Fruit fly (Drosophila melanogaster) whole organism, wandering third instar larva: ENCODE results near the gene CG11836.
A peak's percentile ranks its signal among the peaks of the same experiment; 100 is the strongest.

Experiments
- CG9705 ChIP-seq: fragments of 200-800 bp; sonication (Bioruptor generic); optimal IDR thresholded peaks from 2 replicates; lab custom pipeline; 2018; ENCODE audit warnings: missing biosample characterization, mild to moderate bottlenecking, missing genetic modification characterization
- Dfd ChIP-seq: fragments of >200 bp; optimal IDR thresholded peaks from 2 replicates; lab custom pipeline; 2017; ENCODE audit warnings: missing biosample characterization, missing genetic modification characterization
- Dif ChIP-seq: fragments of 200-275, 200-300 bp; sonication (Bioruptor generic); optimal IDR thresholded peaks from 2 replicates; lab custom pipeline; 2018; ENCODE audit warnings: missing biosample characterization, missing genetic modification characterization; ENCODE audit not compliant: partially characterized antibody
- HLH106 ChIP-seq: fragments of 200-800 bp; optimal IDR thresholded peaks from 3 replicates; lab custom pipeline; 2019; ENCODE audit warnings: missing biosample characterization, mild to moderate bottlenecking, missing genetic modification characterization, moderate library complexity
- Hnf4 ChIP-seq: fragments of 200-800 bp; sonication (Bioruptor generic); optimal IDR thresholded peaks from 2 replicates; lab custom pipeline; 2016; ENCODE audit warnings: missing biosample characterization, mild to moderate bottlenecking, missing genetic modification characterization
- Hr78 ChIP-seq: fragments of >200 bp; optimal IDR thresholded peaks from 2 replicates; lab custom pipeline; 2017; ENCODE audit warnings: missing biosample characterization, missing genetic modification characterization
- Hr83 ChIP-seq: fragments of 200-300 bp; sonication (Bioruptor generic); optimal IDR thresholded peaks from 2 replicates; lab custom pipeline; 2016; ENCODE audit warnings: missing biosample characterization, mild to moderate bottlenecking, missing genetic modification characterization, moderate library complexity; ENCODE audit not compliant: poor library complexity, severe bottlenecking
- Jra ChIP-seq: sonication (Bioruptor generic); optimal IDR thresholded peaks from 2 replicates; lab custom pipeline; 2016; ENCODE audit warnings: missing biosample characterization, missing genetic modification characterization
- Mio ChIP-seq: sonication (Bioruptor generic); optimal IDR thresholded peaks from 2 replicates; lab custom pipeline; 2016; ENCODE audit warnings: missing biosample characterization, missing genetic modification characterization
- Myc ChIP-seq: fragments of >200 bp; optimal IDR thresholded peaks from 2 replicates; lab custom pipeline; 2017
- N ChIP-seq: fragments of >200 bp; optimal IDR thresholded peaks from 2 replicates; lab custom pipeline; 2018; ENCODE audit warnings: missing biosample characterization, missing external identifiers, missing genetic modification characterization
- OdsH ChIP-seq: fragments of 200-800 bp; sonication (Bioruptor generic); optimal IDR thresholded peaks from 2 replicates; lab custom pipeline; 2016; ENCODE audit warnings: missing biosample characterization, mild to moderate bottlenecking, missing genetic modification characterization
- Rel ChIP-seq, 2 experiments: fragments of 200-800 bp; sonication (Bioruptor generic) in 1 of 2; optimal IDR thresholded peaks; 2 replicates in 1 of 2; 3 replicates in 1 of 2; lab custom pipeline; 2016 to 2019; ENCODE audit warnings: mild to moderate bottlenecking in 2 of 2, missing biosample characterization in 2 of 2, missing genetic modification characterization in 2 of 2, moderate library complexity in 1 of 2
- Sp1 ChIP-seq: fragments of 200-800 bp; sonication (Bioruptor generic); optimal IDR thresholded peaks from 3 replicates; lab custom pipeline; 2019; ENCODE audit warnings: missing biosample characterization, mild to moderate bottlenecking, missing genetic modification characterization, moderate library complexity
- br ChIP-seq: fragments of 200-800 bp; sonication (Bioruptor generic); optimal IDR thresholded peaks from 2 replicates; lab custom pipeline; 2016; ENCODE audit warnings: missing biosample characterization, missing genetic modification characterization
- brk ChIP-seq: fragments of 200-800 bp; sonication (Bioruptor generic); optimal IDR thresholded peaks from 2 replicates; lab custom pipeline; 2016; ENCODE audit warnings: missing biosample characterization, mild to moderate bottlenecking, missing genetic modification characterization
- dl ChIP-seq, 2 experiments: fragments of 175-275, 200-275 bp in 1 of 2; fragments of 200-275 bp in 1 of 2; sonication (Bioruptor generic); optimal IDR thresholded peaks; lab custom pipeline; 2018; ENCODE audit warnings: mild to moderate bottlenecking in 2 of 2, missing biosample characterization in 2 of 2, missing genetic modification characterization in 2 of 2, moderate library complexity in 2 of 2; ENCODE audit not compliant: partially characterized antibody in 2 of 2, insufficient read depth in 1 of 2
- ey ChIP-seq: fragments of 200-800 bp; sonication (Bioruptor generic); optimal IDR thresholded peaks from 2 replicates; lab custom pipeline; 2016; ENCODE audit warnings: missing biosample characterization, missing genetic modification characterization
- foxo ChIP-seq, 2 experiments: fragments of 200-800 bp; sonication (Bioruptor generic); optimal IDR thresholded peaks; 2 replicates in 1 of 2; 3 replicates in 1 of 2; lab custom pipeline; 2016 to 2017; ENCODE audit warnings: missing biosample characterization in 2 of 2, missing genetic modification characterization in 2 of 2
- h ChIP-seq: fragments of 200-800 bp; sonication (Bioruptor generic); optimal IDR thresholded peaks from 3 replicates; lab custom pipeline; 2016; ENCODE audit warnings: missing biosample characterization, mild to moderate bottlenecking, missing genetic modification characterization
- jim ChIP-seq: fragments of 175-275, 200-325 bp; sonication (Bioruptor generic); optimal IDR thresholded peaks from 2 replicates; lab custom pipeline; 2016; ENCODE audit warnings: missing biosample characterization, mild to moderate bottlenecking, missing genetic modification characterization
- pan ChIP-seq: fragments of >200 bp; optimal IDR thresholded peaks from 2 replicates; lab custom pipeline; 2017
- psq ChIP-seq: fragments of 200-800 bp; sonication (Bioruptor generic); optimal IDR thresholded peaks from 3 replicates; lab custom pipeline; 2017; ENCODE audit warnings: missing biosample characterization, mild to moderate bottlenecking, missing genetic modification characterization, moderate library complexity
- rgr ChIP-seq: fragments of 200-800 bp; sonication (Bioruptor generic); optimal IDR thresholded peaks from 3 replicates; lab custom pipeline; 2016; ENCODE audit warnings: missing biosample characterization, mild to moderate bottlenecking, missing genetic modification characterization
- sage ChIP-seq: fragments of 200-800 bp; sonication (Bioruptor generic); optimal IDR thresholded peaks from 2 replicates; lab custom pipeline; 2016; ENCODE audit warnings: missing biosample characterization, mild to moderate bottlenecking, missing genetic modification characterization
- sv ChIP-seq: fragments of 200-800 bp; sonication (Bioruptor generic); optimal IDR thresholded peaks from 3 replicates; lab custom pipeline; 2016; ENCODE audit warnings: missing biosample characterization, missing genetic modification characterization
- tai ChIP-seq: sonication (Bioruptor generic); optimal IDR thresholded peaks from 2 replicates; lab custom pipeline; 2016; ENCODE audit warnings: missing biosample characterization, missing genetic modification characterization
- usp ChIP-seq: fragments of >200 bp; optimal IDR thresholded peaks from 2 replicates; lab custom pipeline; 2017; ENCODE audit warnings: missing biosample characterization, missing genetic modification characterization
- woc ChIP-seq: sonication (Bioruptor generic); optimal IDR thresholded peaks from 2 replicates; lab custom pipeline; 2016; ENCODE audit warnings: missing biosample characterization, mild to moderate bottlenecking, missing genetic modification characterization

The CG11836 gene

DNA sequence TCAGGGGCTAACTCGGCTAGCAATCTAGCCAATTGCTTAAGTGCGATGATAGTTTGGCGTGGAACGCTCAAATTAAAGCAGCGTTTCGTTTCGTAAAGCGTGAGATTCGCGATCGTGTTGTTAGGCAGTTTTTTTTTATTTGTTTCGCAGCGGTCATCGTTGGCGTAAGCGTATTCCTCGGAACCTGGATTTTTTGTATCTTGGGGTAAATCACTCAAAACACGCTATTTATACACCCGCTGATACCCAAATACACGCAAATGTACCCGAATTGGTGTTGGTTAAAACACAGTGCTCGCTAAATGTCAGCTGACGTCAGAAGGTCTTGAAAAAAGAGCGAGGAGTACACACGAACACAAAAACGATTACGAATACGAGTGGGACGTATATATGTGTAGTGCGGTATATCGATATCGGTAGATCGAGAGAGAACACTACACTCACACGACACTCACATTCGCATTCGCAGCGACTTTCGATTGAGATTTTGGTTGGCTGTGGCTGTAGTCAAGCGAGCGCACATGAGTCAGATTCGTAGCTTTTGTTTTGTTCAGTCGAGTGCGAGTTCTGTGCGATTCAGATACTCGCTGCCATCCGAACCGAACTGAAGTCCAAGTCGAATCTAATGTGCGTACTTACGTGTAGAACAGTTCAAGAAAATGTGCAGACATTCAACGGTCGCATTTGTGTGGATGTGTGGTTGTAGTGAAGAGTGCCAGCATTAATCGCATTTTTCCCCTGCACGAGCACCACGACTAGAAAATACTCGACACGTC, 21.0 kb upstream of the CG11836 start (continued):
- TF ChIP-seq OdsH = peak; percentile 16
- peak; percentile 47 for TF ChIP-seq Hr83
- no peak for TF ChIP-seq Mio (GFP tag; lab: Kevin White, UChicago)
- no peak for TF ChIP-seq usp (GFP tag; lab: Kevin White, UChicago)
- peak; percentile 19 for TF ChIP-seq br
- TF ChIP-seq woc (GFP tag; lab: Kevin White, UChicago) = peak; percentile 52
- peak; percentile 55 for TF ChIP-seq Hnf4 (GFP tag; lab: Kevin White, UChicago)
- peak; percentile 82 for TF ChIP-seq N (GFP tag; lab: Kevin White, UChicago)
- TF ChIP-seq HLH106 (tag; lab: Kevin White, UChicago) = peak; percentile 39
- TF ChIP-seq CG9705 (GFP tag; lab: Kevin White, UChicago) = peak; percentile 30
- peak; percentile 40 for TF ChIP-seq ey (GFP tag; lab: Kevin White, UChicago)
- peak; percentile 63 to 78 for TF ChIP-seq dl (GFP tag; optimal IDR thresholded peaks at IDR 0.05; lab: Kevin White, UChicago; ENCODE audit: insufficient read depth in 1 of 2, partially characterized antibody in 2 of 2)
- TF ChIP-seq rgr (GFP tag; lab: Kevin White, UChicago) = peak; percentile 61
- TF ChIP-seq Rel (GFP tag; optimal IDR thresholded peaks at IDR 0.05; lab: Kevin White, UChicago) = peak; percentile 80
- peak; percentile 97 for TF ChIP-seq Rel (tag; optimal IDR thresholded peaks at IDR 0.05; lab: Kevin White, UChicago)
- TF ChIP-seq psq (GFP tag; lab: Kevin White, UChicago) = peak; percentile 41
- no peak for TF ChIP-seq Dfd (GFP tag; lab: Kevin White, UChicago)
- no peak for TF ChIP-seq Myc (lab: Kevin White, UChicago)

DNA sequence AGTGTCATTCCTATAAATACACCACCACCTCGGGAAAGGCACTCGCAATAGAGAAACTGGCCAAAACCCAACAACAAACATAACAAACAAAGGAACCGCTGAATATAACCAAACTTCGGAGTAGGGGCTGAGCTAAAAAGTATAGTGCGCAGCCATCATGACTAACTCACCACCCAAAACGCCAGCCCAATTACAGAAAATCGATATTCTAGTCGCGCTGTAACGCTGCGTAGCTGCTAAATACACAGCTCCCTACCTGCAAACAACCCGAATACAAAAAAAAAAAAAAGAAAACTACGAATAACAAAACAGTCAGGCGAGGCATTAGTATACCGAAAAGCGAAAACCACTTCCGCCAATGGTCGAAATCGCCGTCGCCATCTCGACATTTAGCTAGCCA, 20.3 kb upstream of the CG11836 start:
- TF ChIP-seq sv = no peak

DNA sequence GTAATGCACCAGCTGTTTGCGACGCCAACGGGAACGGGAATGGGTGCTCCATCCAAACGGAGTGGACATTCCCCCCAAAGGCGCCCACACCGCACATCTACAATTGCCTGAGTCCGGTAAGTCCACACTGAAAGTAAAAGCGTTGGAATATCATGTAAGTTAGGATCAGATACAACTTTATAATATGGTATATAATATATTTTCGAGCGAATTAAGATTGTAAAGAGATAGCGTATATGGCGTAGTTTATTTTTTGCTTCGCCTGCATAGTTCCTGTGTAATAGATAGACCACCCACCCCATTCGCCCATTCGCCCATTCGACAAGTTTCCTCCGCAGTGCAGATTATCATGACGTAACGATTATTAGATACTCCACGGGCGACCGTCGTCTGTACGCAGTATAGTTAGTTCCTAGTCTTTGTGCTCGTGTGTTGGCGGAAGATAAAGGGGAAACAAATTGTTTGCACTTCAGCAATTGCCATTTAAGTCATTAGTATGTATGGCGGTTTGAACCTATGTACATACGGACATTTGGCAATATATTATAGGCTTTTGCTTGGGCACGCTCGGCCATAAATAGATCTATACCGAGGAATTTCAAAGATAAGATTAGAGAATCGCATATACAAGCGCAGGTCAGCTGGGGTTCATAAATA, 19.4 kb upstream of the CG11836 start:
- TF ChIP-seq brk (GFP tag; lab: Kevin White, UChicago) = no peak
- peak; percentile 24 for TF ChIP-seq h

DNA sequence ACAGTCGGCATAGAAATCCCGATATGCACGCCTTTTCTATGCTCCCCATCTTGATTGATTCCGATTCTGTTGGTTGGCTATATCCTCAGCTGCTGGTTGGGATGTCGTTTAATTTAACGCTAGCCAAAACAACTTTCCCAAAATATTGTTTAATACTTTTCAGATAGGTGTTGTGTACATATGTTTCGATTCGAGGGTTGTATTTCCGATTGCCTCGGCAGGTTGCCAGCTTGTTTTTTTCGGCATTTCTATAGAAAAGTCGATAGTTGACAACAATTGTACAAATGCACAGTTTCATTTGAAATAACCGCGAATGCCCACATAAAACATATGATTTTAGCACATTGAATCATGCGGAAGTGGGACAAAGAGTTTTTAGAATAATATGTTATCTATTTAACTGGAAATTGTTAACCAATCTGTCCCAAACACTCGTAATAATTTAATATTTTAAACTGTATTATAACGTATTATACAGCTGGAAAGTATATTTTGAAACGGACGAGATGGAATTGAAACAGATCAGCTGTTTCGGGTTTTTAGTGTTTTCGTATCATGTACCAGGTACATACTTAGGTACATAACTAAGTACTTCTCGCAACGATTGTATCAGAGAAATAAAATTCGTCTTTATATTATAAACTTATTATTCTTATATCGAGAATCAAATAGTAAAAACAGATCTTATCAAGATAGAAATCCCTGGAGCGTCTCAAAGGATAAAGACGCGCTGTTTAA, 16.3 kb upstream of the CG11836 start, which contains the start of gene CG31109:
CG31109 (minus strand) TSS at position 203 of the 738 bp plus-strand sequence.
- TF ChIP-seq Hnf4 (GFP tag; lab: Kevin White, UChicago) (peak; percentile 46), Dif (no peak), HLH106 (tag; lab: Kevin White, UChicago) (peak; percentile 31), Sp1 (GFP tag; lab: Kevin White, UChicago) (no peak), rgr (GFP tag; lab: Kevin White, UChicago) (peak; percentile 55), woc (GFP tag; lab: Kevin White, UChicago) (peak; percentile 7), brk (GFP tag; lab: Kevin White, UChicago) (peak; percentile 27), Hr78 (GFP tag; lab: Kevin White, UChicago) (no peak), Hr83 (peak; percentile 41), CG9705 (GFP tag; lab: Kevin White, UChicago) (peak; percentile 32), h (peak; percentile 18), tai (GFP tag; lab: Kevin White, UChicago) (peak; percentile 4), Rel (GFP tag; optimal IDR thresholded peaks at IDR 0.05; lab: Kevin White, UChicago) (no peak), Rel (tag; optimal IDR thresholded peaks at IDR 0.05; lab: Kevin White, UChicago) (peak; percentile 2), Jra (no peak), foxo (GFP tag; optimal IDR thresholded peaks at IDR 0.05; lab: Kevin White, UChicago) (peak in 1 of 2 experiments; percentile 39)
- TF ChIP-seq, all 38 proteins: peak for 11

DNA sequence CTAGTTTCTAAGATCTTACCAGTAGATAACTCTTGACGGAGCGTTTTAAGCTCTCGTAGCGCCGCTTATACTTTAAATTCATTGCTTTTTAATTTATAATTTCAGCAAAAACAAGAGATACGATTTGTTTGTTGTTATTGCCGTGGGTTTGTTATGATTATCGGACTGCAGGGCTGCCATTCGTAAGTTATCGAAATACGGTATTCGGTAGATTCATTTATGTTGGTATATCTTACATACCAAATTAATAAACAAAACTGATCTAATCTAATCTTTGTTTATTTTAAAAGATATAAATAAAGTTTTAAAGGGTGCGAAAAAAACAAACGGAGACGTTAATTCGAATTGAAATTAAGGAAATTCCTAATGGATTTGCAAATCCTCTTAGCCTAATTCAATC, 14.9 kb upstream of the CG11836 start, which contains the start of the genes CG31111 and stac:
CG31111 (minus strand) TSS at position 162 of the 400 bp plus-strand sequence.
stac (plus strand) TSS at position 271 of the 400 bp plus-strand sequence.
- TF ChIP-seq brk (GFP tag; lab: Kevin White, UChicago) = no peak
- TF ChIP-seq pan (lab: Kevin White, UChicago) = no peak
- no peak for TF ChIP-seq jim (GFP tag; lab: Kevin White, UChicago)
- TF ChIP-seq sage (GFP tag; lab: Kevin White, UChicago) = peak; percentile 52
- TF ChIP-seq Hr83 = no peak
- no peak for TF ChIP-seq Rel (GFP tag; optimal IDR thresholded peaks at IDR 0.05; lab: Kevin White, UChicago)
- peak; percentile 22 for TF ChIP-seq Rel (tag; optimal IDR thresholded peaks at IDR 0.05; lab: Kevin White, UChicago)
